Worm (Caenorhabditis elegans) whole organism, L4/young adult: ENCODE data around the gene nlp-21.

Experiments
- W03F9.2 ChIP-seq: fragments of 150-350 bp; optimal IDR thresholded peaks from 2 replicates; lab custom pipeline; 2014; ENCODE audit warnings: missing biosample characterization, missing genetic modification characterization
- dao-5 ChIP-seq: sonication (generic microtip); optimal IDR thresholded peaks from 2 replicates; lab custom pipeline; 2016; ENCODE audit warnings: missing genotype, missing genetic modification characterization, moderate library complexity, missing compliant biosample characterization
- him-1 ChIP-seq: sonication (generic microtip); optimal IDR thresholded peaks from 2 replicates; lab custom pipeline; 2016; ENCODE audit warnings: missing genotype, missing genetic modification reagents, missing genetic modification characterization, missing compliant biosample characterization

Gene nlp-21

DNA sequence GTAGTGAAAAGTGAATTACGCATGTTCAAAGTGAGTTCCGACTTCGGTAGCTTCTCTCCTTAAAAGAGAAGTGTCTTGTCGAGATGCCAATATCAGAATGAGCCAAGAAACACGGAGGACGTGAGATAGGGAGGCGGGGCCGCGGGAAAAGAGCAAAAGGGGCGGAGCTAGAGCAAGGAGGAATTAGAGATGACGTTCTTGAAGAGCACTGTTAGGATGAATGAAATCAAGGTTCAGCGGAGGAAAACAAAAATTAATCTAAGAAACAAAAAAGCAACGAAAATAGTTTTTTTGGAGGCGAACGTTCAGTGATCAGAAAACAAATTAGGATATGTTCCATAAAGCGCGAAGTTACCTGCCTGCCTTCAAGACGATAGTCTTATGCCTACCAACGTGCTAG is at the start of gene nlp-21:
TSS of gene nlp-21 (minus strand) at position 101 of the 400 bp plus-strand sequence.
- no peak for TF ChIP-seq W03F9.2
- no peak for TF ChIP-seq dao-5 (tag; lab: Kevin White, UChicago)
- no peak for TF ChIP-seq him-1 (tag; lab: Kevin White, UChicago)

DNA sequence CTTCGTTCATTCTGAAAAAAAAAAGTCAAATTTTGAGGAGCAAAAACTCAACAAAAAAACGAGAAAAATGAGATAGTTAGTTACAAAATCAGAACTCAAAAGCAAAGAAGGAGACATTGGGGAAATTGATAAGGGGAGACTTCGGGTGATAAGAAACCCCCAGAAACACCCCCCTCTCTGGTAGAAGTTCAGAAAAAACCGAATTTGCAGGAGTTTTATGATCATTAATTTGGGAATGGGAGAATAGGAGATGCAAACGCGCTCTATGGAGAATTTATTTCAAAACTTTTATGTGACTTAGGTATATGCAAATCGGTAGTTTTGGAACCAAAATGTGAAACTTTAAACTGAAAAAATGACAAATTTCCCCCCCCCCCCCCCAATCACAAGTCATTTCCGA is 49.5 kb upstream of the nlp-21 start, which contains the start of gene sbp-1:
TSS of gene sbp-1 (minus strand) at position 11 of the 400 bp plus-strand sequence.
- TF ChIP-seq him-1 (tag; lab: Kevin White, UChicago) (no peak), dao-5 (tag; lab: Kevin White, UChicago) (no peak), W03F9.2 (no peak)

DNA sequence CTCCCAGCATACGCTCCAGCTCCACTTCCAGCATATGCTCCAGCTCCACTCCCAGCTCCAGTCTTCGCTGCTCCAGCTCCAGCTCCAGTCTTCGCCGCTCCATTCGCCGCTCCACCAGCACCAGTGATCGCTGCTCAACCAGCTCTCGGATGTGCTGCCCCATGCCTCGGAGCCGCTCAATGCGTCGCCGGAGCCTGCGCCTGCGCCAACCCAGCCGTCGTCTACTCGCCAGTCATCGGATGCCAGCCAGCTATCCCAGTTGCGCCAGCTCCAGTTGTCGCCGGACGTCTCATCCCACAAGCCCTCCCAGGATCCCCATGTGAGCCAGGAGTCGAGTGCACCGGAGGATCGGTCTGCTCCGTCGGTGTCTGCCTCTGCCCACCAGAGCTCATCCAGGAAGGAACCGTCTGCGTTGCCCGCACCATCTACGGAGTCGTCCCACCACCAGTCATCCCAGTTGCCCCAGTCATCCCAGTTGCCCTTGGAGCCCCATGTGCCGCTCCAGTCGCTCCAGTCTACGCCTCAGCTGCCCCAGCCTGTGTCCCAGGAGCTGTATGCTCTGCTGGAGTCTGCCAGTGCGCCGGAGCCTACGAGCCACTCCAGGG is 34.6 kb upstream of the nlp-21 start:
- TF ChIP-seq him-1 (tag; lab: Kevin White, UChicago): no peak
- no peak for TF ChIP-seq W03F9.2
- no peak for TF ChIP-seq dao-5 (tag; lab: Kevin White, UChicago)

DNA sequence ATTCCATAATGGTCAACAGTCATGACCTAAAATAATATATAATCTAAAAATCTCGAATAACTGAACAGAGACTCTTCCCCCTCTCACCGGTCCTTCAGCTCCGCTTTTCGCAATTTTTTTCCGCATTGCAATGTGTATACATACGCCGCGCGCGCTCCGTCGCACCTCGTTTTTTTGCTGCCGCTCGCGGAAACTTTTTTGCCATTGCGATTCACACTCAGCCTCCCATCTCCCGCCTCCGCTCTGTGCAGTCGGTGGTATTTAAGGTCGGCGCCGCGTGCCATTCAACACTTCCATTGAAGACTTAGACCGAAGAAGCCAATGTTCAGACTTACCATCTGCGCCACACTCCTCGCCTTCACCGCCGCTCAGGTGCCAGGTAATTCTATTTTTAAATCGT is 33.8 kb upstream of the nlp-21 start, which contains the start of gene idpc-1:
TSS of gene idpc-1 (plus strand) at position 301 of the 400 bp plus-strand sequence.
- no peak for TF ChIP-seq him-1 (tag; lab: Kevin White, UChicago)
- no peak for TF ChIP-seq W03F9.2
- TF ChIP-seq dao-5 (tag; lab: Kevin White, UChicago): no peak

DNA sequence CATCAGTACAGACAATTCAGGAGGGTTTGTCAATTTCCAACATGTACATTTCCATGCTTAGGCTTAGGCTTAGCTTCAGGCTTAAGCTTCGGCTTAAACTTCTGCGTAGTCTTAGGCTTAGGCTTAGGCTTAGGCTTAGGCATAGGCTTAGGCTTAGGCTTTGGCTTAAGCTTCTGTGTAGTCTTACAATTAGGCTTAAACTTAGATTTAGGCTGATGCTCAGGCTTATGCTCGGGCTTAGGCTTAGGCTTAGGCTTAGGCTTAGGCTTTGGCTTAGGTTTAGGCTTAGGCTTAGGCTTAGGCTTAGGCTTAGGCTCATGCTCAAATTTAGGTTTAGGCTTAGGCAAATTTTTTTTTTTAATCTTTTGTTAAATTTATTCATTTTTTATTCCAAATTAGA is 31.8 kb upstream of the nlp-21 start:
- no peak for TF ChIP-seq dao-5 (tag; lab: Kevin White, UChicago)
- no peak for TF ChIP-seq W03F9.2
- TF ChIP-seq him-1 (tag; lab: Kevin White, UChicago): no peak

DNA sequence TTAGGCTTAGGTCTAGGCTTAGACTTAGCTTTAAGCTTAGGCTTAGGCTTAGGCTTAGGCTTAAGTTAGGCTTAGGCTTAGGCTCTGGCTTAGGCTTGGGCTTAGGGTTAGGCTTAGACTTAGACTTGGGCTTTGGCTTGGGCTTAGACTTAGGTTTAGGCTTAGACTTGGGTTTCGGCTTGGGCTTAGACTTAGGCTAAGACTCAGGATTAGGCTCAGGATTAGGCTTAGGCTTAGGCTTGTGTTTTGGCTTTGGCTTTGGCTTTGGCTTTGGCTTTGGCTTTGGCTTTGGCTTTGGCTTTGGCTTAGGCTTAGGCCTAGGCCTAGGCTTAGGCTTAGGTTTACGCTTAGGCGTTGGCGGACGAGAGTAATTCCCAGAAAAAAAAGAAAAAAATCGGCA is 26.5 kb upstream of the nlp-21 start:
- TF ChIP-seq him-1 (tag; lab: Kevin White, UChicago) (no peak), dao-5 (tag; lab: Kevin White, UChicago) (no peak), W03F9.2 (no peak)

ce11 chrIII:11410378-11410777 is 17.3 kb upstream of the nlp-21 start, which contains the start of gene twk-31:
Gene twk-31, plus strand, starts transcription at chrIII:11410678.
- TF ChIP-seq dao-5 (tag; lab: Kevin White, UChicago): no peak
- TF ChIP-seq him-1 (tag; lab: Kevin White, UChicago): no peak
- TF ChIP-seq W03F9.2: no peak

DNA sequence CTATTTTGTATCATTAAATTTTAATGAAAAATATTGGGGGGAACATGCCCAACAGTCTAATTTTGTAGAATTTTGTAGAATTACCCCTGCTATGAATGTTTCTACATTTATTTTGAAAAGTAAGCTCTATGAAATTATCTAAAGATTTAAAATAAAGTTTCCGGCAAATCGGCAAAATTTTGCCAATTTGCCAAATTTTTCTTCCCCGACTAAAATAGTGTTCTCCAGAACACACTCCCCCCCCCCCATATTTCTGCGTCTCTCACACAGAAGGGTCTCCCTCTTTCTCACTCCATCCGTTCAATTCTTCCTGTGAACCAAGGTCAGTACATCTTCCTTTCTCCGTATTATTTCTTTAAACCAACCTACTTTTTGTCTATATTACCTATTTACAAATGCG is 12.0 kb upstream of the nlp-21 start, which contains the start of gene Y47D3B.4:
TSS of gene Y47D3B.4 (plus strand) at position 301 of the 400 bp plus-strand sequence.
- no peak for TF ChIP-seq him-1 (tag; lab: Kevin White, UChicago)
- TF ChIP-seq dao-5 (tag; lab: Kevin White, UChicago): no peak
- TF ChIP-seq W03F9.2: no peak

- no peak for TF ChIP-seq him-1 (tag; lab: Kevin White, UChicago)
- no peak for TF ChIP-seq dao-5 (tag; lab: Kevin White, UChicago)
- TF ChIP-seq W03F9.2: no peak
Measured at ce11 chrIII:11402717-11403116, 9.7 kb upstream of the nlp-21 start, which contains the start of gene Y47D3B.12. Gene Y47D3B.12, plus strand, starts transcription at chrIII:11403017.

- TF ChIP-seq W03F9.2 (no peak), him-1 (tag; lab: Kevin White, UChicago) (no peak), dao-5 (tag; lab: Kevin White, UChicago) (no peak)
Measured at ce11 chrIII:11397499-11397898, 4.4 kb upstream of the nlp-21 start, which contains the start of gene Y47D3B.3. Gene Y47D3B.3, plus strand, starts transcription at chrIII:11397799.

DNA sequence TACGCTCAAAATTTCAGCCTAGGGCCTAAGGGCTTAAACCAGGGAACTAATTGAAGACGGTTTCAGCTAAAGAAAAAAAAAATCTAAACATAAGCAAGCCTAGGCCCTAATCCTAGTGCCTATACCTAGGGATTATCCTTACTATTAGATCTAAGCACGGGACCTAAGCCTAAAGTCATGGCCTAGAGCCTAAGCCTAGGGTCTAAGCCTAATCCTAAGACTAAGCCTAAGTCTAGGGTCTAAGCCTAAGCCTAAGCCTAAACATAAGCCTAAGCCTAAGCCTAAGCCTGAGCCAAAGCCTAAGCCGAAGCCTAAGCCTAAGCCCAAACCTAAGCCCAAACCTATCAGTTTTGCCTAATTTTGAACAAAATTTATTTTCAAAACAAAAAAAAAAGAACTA is 322 bp downstream of the nlp-21 start:
- TF ChIP-seq dao-5 (tag; lab: Kevin White, UChicago): no peak
- TF ChIP-seq him-1 (tag; lab: Kevin White, UChicago): no peak
- no peak for TF ChIP-seq W03F9.2

- TF ChIP-seq him-1 (tag; lab: Kevin White, UChicago) (no peak), W03F9.2 (no peak), dao-5 (tag; lab: Kevin White, UChicago) (no peak)
Measured at ce11 chrIII:11391601-11392520, 1.2 kb downstream of the nlp-21 start.

DNA sequence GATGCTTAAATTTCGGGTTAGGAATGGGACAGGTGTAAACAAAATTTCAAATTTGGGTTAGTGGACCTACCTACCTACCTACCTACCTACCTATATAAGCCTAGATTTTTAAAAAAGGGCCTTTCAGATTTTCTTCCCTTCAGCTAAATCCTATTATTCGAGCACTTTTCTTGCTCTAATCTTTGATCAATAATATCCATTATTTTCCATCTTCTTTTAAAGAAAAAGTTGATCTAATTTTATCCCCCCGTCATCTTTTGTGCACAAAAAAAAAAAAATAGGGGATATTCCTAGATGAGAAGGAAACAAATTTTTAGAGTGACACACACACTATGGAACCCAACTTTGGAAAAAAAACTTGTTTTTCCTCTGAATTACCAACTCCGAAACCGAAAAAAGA is 2.2 kb downstream of the nlp-21 start:
- TF ChIP-seq dao-5 (tag; lab: Kevin White, UChicago) (no peak), W03F9.2 (no peak), him-1 (tag; lab: Kevin White, UChicago) (no peak)

DNA sequence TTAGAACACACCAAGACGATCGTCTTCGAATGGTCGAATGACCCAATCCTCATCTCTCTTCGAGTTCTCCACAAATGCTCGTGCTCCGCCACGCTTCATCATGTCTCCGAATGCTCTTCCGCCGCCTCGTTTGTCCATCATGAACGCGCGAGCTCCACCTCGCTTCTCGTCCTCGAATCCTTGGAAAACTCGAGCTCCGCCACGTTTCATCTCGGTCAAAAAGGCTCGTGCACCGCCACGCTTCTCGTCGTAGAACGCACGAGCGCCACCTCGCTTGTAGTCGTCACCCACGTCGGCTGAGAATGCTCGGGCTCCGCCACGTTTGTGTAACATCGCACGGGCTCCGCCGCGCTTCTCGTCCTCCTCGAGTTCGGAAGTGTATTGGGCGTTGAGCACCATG is 3.7 kb downstream of the nlp-21 start:
- TF ChIP-seq W03F9.2 (no peak), him-1 (tag; lab: Kevin White, UChicago) (no peak), dao-5 (tag; lab: Kevin White, UChicago) (no peak)
